Worm (Caenorhabditis elegans): ENCODE data around the gene Y38E10A.35.

Y38E10A.35 gene

DNA sequence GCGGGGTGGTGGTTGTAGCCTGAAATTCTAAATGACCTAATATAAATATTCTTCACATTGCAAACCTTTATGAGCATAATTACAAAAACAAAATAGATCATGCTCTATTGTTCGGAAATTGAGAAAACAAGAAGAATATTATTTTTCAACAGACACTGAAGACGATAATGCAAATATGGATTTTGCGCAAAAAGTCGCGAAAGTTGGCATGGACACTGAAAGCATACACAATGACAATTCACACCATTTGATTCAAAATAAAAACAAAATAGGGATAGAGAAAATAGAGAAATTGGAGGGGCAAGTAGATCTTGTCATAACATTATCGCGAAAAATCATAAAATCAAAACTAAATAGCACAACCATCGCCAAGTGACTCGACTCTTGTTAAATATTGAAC is at the start of gene Y38E10A.35:
TSS of gene Y38E10A.35 (minus strand) at position 101 of the 400 bp plus-strand sequence.
- no peak for TF ChIP-seq ceh-90 (tag; optimal IDR thresholded peaks at IDR 0.05)
- TF ChIP-seq F16B12.6 (tag; optimal IDR thresholded peaks at IDR 0.05) = no peak
- TF ChIP-seq tbx-2 (tag; optimal IDR thresholded peaks at IDR 0.05) = no peak
- no peak for TF ChIP-seq ztf-11 (tag; optimal IDR thresholded peaks at IDR 0.05)

DNA sequence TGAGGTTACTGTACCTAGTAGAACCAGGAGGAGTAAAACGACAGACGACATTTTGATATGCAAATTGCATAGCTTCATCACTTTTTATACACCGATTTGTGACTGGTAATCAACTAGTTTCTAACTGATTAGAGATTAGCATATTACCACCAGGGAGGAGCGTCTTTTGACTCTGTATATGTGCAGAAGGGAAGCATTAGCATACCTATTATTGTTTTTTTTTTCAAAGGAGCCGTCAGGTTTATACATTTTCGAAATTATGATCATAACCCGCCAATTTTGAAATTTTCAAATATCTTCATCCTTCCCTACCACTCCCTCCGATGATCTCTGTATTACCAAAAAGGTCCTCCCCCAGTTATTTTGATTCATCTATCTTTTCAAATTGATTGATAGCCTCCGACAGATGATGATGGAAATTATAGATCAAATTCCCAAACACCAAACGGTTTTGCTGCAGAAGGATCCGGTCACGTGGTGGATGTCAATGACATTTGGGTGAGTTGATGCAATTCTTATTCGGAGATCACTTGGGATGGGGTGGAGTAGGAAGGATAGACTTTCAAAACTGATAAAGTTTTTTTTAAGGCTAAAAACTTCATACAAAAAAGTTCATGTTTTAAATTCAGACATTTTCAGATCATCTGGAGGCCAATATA is 49.4 kb upstream of the Y38E10A.35 start, which contains the start of gene nspe-8:
TSS of gene nspe-8 (minus strand) at position 51 of the 659 bp plus-strand sequence.
- TF ChIP-seq C04F5.9 (tag; optimal IDR thresholded peaks at IDR 0.05) = no peak
- TF ChIP-seq nhr-85 (tag) = peak; percentile 97
- no peak for TF ChIP-seq zag-1 (tag; optimal IDR thresholded peaks at IDR 0.05)
- no peak for TF ChIP-seq isw-1 (GFP tag; IDR thresholded peaks at IDR 0.05)
- peak; percentile 63 for TF ChIP-seq snu-23 (GFP tag; optimal IDR thresholded peaks at IDR 0.05)
- no peak for TF ChIP-seq F16B12.6 (tag; optimal IDR thresholded peaks at IDR 0.05)
- no peak for TF ChIP-seq unc-98 (GFP tag; IDR thresholded peaks at IDR 0.05)
- TF ChIP-seq fos-1 (tag; optimal IDR thresholded peaks at IDR 0.05) = no peak
- TF ChIP-seq pqm-1 (tag; optimal IDR thresholded peaks at IDR 0.05) = no peak
- TF ChIP-seq dsc-1 (tag; optimal IDR thresholded peaks at IDR 0.05) = no peak
- no peak for TF ChIP-seq hpl-2 (GFP tag; optimal IDR thresholded peaks at IDR 0.05)
- no peak for TF ChIP-seq zip-4 (GFP tag; optimal IDR thresholded peaks at IDR 0.05)
- peak; percentile 77 for TF ChIP-seq tbx-2 (tag; optimal IDR thresholded peaks at IDR 0.05)
- TF ChIP-seq mab-9 (GFP tag; IDR thresholded peaks at IDR 0.05) = no peak
- TF ChIP-seq lin-13 (GFP tag; optimal IDR thresholded peaks at IDR 0.05) = no peak
- no peak for TF ChIP-seq ama-1 (optimal IDR thresholded peaks at IDR 0.05)
- TF ChIP-seq aly-2 (tag; optimal IDR thresholded peaks at IDR 0.05) = no peak
- no peak for TF ChIP-seq ztf-4 (tag; optimal IDR thresholded peaks at IDR 0.05)
- no peak for TF ChIP-seq ceh-8 (GFP tag; optimal IDR thresholded peaks at IDR 0.05)
- no peak for TF ChIP-seq pag-3 (tag; optimal IDR thresholded peaks at IDR 0.05; ENCODE audit: borderline replicate concordance, insufficient read depth)
- peak; percentile 24 for TF ChIP-seq lin-39 (tag; optimal IDR thresholded peaks at IDR 0.05)
- TF ChIP-seq lin-35 (GFP tag; optimal IDR thresholded peaks at IDR 0.05) = peak in 1 of 2 experiments; percentile 65
- TF ChIP-seq nhr-84 (tag; optimal IDR thresholded peaks at IDR 0.05) = no peak
- TF ChIP-seq efl-1 (optimal IDR thresholded peaks at IDR 0.05) = no peak
- TF ChIP-seq efl-1 (GFP tag; optimal IDR thresholded peaks at IDR 0.05 in 1 of 2) = peak in 1 of 2 experiments; percentile 81
- no peak for TF ChIP-seq xbp-1 (tag; optimal IDR thresholded peaks at IDR 0.05)
- peak; percentile 81 for TF ChIP-seq nhr-71 (tag; optimal IDR thresholded peaks at IDR 0.05)
- TF ChIP-seq elt-3 (tag; optimal IDR thresholded peaks at IDR 0.05) = peak in 5 of 6 experiments; percentile 60 to 86 (median 75)
- no peak for TF ChIP-seq ets-5 (GFP tag; IDR thresholded peaks at IDR 0.05)
- TF ChIP-seq pax-3 (tag; optimal IDR thresholded peaks at IDR 0.05) = no peak
- TF ChIP-seq blmp-1 (tag; optimal IDR thresholded peaks at IDR 0.05) = peak; percentile 38
- TF ChIP-seq mdl-1 (tag; optimal IDR thresholded peaks at IDR 0.05) = peak in 1 of 2 experiments; percentile 15
- no peak for TF ChIP-seq snpc-4 (tag; optimal IDR thresholded peaks at IDR 0.05)
- peak; percentile 44 for TF ChIP-seq nhr-19 (GFP tag; conservative IDR thresholded peaks at IDR 0.05)
- no peak for TF ChIP-seq sptf-1 (tag; optimal IDR thresholded peaks at IDR 0.05)
- no peak for TF ChIP-seq unc-62 (GFP tag; optimal IDR thresholded peaks at IDR 0.05)
- TF ChIP-seq unc-30 (tag; optimal IDR thresholded peaks at IDR 0.05) = no peak
- no peak for TF ChIP-seq sox-4 (tag; optimal IDR thresholded peaks at IDR 0.05)
- TF ChIP-seq nhr-12 (tag; optimal IDR thresholded peaks at IDR 0.05) = no peak
- TF ChIP-seq nhr-20 (tag; optimal IDR thresholded peaks at IDR 0.05) = peak; percentile 90
- TF ChIP-seq hlh-17 (GFP tag; optimal IDR thresholded peaks at IDR 0.05; ENCODE audit: borderline replicate concordance) = no peak
- no peak for TF ChIP-seq vab-15 (tag; optimal IDR thresholded peaks at IDR 0.05)
- TF ChIP-seq jun-1 (tag; optimal IDR thresholded peaks at IDR 0.05) = no peak
- no peak for TF ChIP-seq swsn-7 (tag; optimal IDR thresholded peaks at IDR 0.05)
- TF ChIP-seq fkh-4 (tag; optimal IDR thresholded peaks at IDR 0.05; ENCODE audit: borderline replicate concordance) = no peak
- no peak for TF ChIP-seq tlp-1 (tag; optimal IDR thresholded peaks at IDR 0.05)
- no peak for TF ChIP-seq ztf-11 (tag; optimal IDR thresholded peaks at IDR 0.05)
- peak; percentile 69 for TF ChIP-seq nhr-47 (tag; optimal IDR thresholded peaks at IDR 0.05)
- no peak for TF ChIP-seq alr-1 (tag; optimal IDR thresholded peaks at IDR 0.05; ENCODE audit: borderline replicate concordance)
- TF ChIP-seq mef-2 (tag; optimal IDR thresholded peaks at IDR 0.05) = no peak
